Fruit fly (Drosophila melanogaster) whole organism, embryonic: ENCODE results near the gene Sps2.

Experiments
- Asciz ChIP-seq: fragments of 200-800 bp; sonication (Bioruptor generic); optimal IDR thresholded peaks from 2 replicates; lab custom pipeline; 2017; ENCODE audit warnings: missing biosample characterization, mild to moderate bottlenecking, missing genetic modification characterization, missing genetic modification reagents
- BtbVII ChIP-seq: fragments of 200-800 bp; sonication (Bioruptor generic); optimal IDR thresholded peaks from 3 replicates; lab custom pipeline; 2017; ENCODE audit warnings: missing biosample characterization, mild to moderate bottlenecking, missing genetic modification characterization
- CG10321 ChIP-seq: fragments of 200-800 bp; sonication (Bioruptor generic); IDR thresholded peaks from 2 replicates; pipeline ENCODE4 v1.3.6; 2022; ENCODE audit warnings: missing biosample characterization, missing genetic modification characterization
- CG10565 ChIP-seq: fragments of 200-800 bp; sonication (Bioruptor generic); optimal IDR thresholded peaks from 3 replicates; lab custom pipeline; 2016; ENCODE audit warnings: missing biosample characterization, mild to moderate bottlenecking, missing genetic modification characterization
- CG11398 ChIP-seq: fragments of 200-800 bp; sonication (Bioruptor generic); optimal IDR thresholded peaks from 2 replicates; lab custom pipeline; 2016; ENCODE audit warnings: missing biosample characterization, missing genetic modification characterization
- CG12391 ChIP-seq: fragments of 200-800 bp; sonication (Bioruptor generic); optimal IDR thresholded peaks from 3 replicates; lab custom pipeline; 2018; ENCODE audit warnings: missing biosample characterization, mild to moderate bottlenecking, missing genetic modification characterization, moderate library complexity
- CG12659 ChIP-seq: fragments of 200-800 bp; sonication (Bioruptor generic); optimal IDR thresholded peaks from 3 replicates; lab custom pipeline; 2017; ENCODE audit warnings: mild to moderate bottlenecking, missing biosample characterization, missing genetic modification reagents, missing genetic modification characterization
- CG15011 ChIP-seq: fragments of 200-800 bp; sonication (Bioruptor generic); optimal IDR thresholded peaks from 3 replicates; lab custom pipeline; 2018; ENCODE audit warnings: missing biosample characterization, mild to moderate bottlenecking, missing genetic modification characterization
- CG16813 ChIP-seq: fragments of 200-800 bp; sonication (Bioruptor generic); IDR thresholded peaks from 3 replicates; pipeline ENCODE4 v1.3.6; 2022; ENCODE audit warnings: missing biosample characterization, missing genetic modification characterization; ENCODE audit not compliant: partially characterized antibody
- CG18476 ChIP-seq: fragments of 200-800 bp; sonication (Bioruptor generic); optimal IDR thresholded peaks from 2 replicates; lab custom pipeline; 2016; ENCODE audit warnings: missing biosample characterization, mild to moderate bottlenecking, missing genetic modification characterization
- CG2875 ChIP-seq: fragments of 200-800 bp; sonication (Bioruptor generic); optimal IDR thresholded peaks from 2 replicates; lab custom pipeline; 2017; ENCODE audit warnings: missing biosample characterization, mild to moderate bottlenecking, missing genetic modification characterization, missing genetic modification reagents
- CG2889 ChIP-seq: fragments of 200-800 bp; sonication (Bioruptor generic); IDR thresholded peaks from 3 replicates; pipeline ENCODE4 v1.3.6; 2022; ENCODE audit warnings: missing biosample characterization, missing genetic modification characterization
- CG30020 ChIP-seq: fragments of 200-800 bp; optimal IDR thresholded peaks from 2 replicates; lab custom pipeline; 2019; ENCODE audit warnings: missing biosample characterization, mild to moderate bottlenecking, missing genetic modification characterization, moderate library complexity
- CG34224 ChIP-seq: fragments of 200-800 bp; sonication (Bioruptor generic); IDR thresholded peaks from 3 replicates; pipeline ENCODE4 v1.3.6; 2022; ENCODE audit warnings: missing biosample characterization, missing genetic modification characterization; ENCODE audit not compliant: partially characterized antibody
- CG34422 ChIP-seq: fragments of 200-800 bp; sonication (Bioruptor generic); IDR thresholded peaks from 3 replicates; pipeline ENCODE4 v1.3.6; 2022; ENCODE audit warnings: missing biosample characterization, missing genetic modification characterization
- CG4617 ChIP-seq: fragments of 200-800 bp; sonication (Bioruptor generic); optimal IDR thresholded peaks from 3 replicates; lab custom pipeline; 2016; ENCODE audit warnings: missing biosample characterization, missing genetic modification characterization, borderline replicate concordance
- CG5245 ChIP-seq: fragments of 200-800 bp; sonication (Bioruptor generic); optimal IDR thresholded peaks from 3 replicates; lab custom pipeline; 2016; ENCODE audit warnings: missing biosample characterization, missing genetic modification characterization
- CG9215 ChIP-seq: fragments of 200-800 bp; sonication (Bioruptor generic); IDR thresholded peaks from 2 replicates; pipeline ENCODE4 v1.3.6; 2022; ENCODE audit warnings: missing biosample characterization, missing genetic modification characterization
- CG9727 ChIP-seq: fragments of 200-800 bp; sonication (Bioruptor generic); optimal IDR thresholded peaks from 3 replicates; lab custom pipeline; 2017; ENCODE audit warnings: missing biosample characterization, mild to moderate bottlenecking, missing genetic modification characterization
- CoRest ChIP-seq: fragments of 200-800 bp; sonication (Bioruptor generic); optimal IDR thresholded peaks from 3 replicates; lab custom pipeline; 2018; ENCODE audit warnings: missing biosample characterization, mild to moderate bottlenecking, missing genetic modification characterization, moderate library complexity
- Doc3 ChIP-seq: fragments of 200-800 bp; sonication (Bioruptor generic); IDR thresholded peaks from 3 replicates; pipeline ENCODE4 v1.3.6; 2022; ENCODE audit warnings: missing biosample characterization, missing genetic modification characterization; ENCODE audit not compliant: partially characterized antibody
- E2f1 ChIP-seq: fragments of 200-800 bp; sonication (Bioruptor generic); IDR thresholded peaks from 2 replicates; pipeline ENCODE4 v1.3.6; 2022; ENCODE audit warnings: missing biosample characterization, missing genetic modification characterization
- ERR ChIP-seq: fragments of 200-800 bp; sonication (Bioruptor generic); optimal IDR thresholded peaks from 2 replicates; lab custom pipeline; 2016; ENCODE audit warnings: missing biosample characterization, missing genetic modification characterization
- HLH3B ChIP-seq: fragments of 200-800 bp; sonication (Bioruptor generic); IDR thresholded peaks from 2 replicates; pipeline ENCODE4 v1.3.6; 2022; ENCODE audit warnings: missing biosample characterization, missing genetic modification characterization
- HLH4C ChIP-seq: fragments of 200-800 bp; sonication (Bioruptor generic); IDR thresholded peaks from 3 replicates; pipeline ENCODE4 v1.3.6; 2022; ENCODE audit warnings: missing biosample characterization, missing genetic modification characterization; ENCODE audit not compliant: partially characterized antibody
- NFAT ChIP-seq: fragments of 200-800 bp; sonication (Bioruptor generic); IDR thresholded peaks from 2 replicates; pipeline ENCODE4 v1.3.6; 2022; ENCODE audit warnings: missing biosample characterization, missing genetic modification characterization
- Rx ChIP-seq: fragments of 200-800 bp; sonication (Bioruptor generic); IDR thresholded peaks from 2 replicates; pipeline ENCODE4 v1.3.6; 2022; ENCODE audit warnings: missing biosample characterization, missing genetic modification characterization
- Xbp1 ChIP-seq: fragments of 200-800 bp; sonication (Bioruptor generic); optimal IDR thresholded peaks from 3 replicates; lab custom pipeline; 2016; ENCODE audit warnings: missing biosample characterization, mild to moderate bottlenecking, missing genetic modification characterization
- crp ChIP-seq, 2 experiments: fragments of 200-800 bp; sonication (Bioruptor generic); optimal IDR thresholded peaks; 2 replicates in 1 of 2; 3 replicates in 1 of 2; lab custom pipeline; 2017; ENCODE audit warnings: missing biosample characterization in 2 of 2, missing genetic modification characterization in 2 of 2, mild to moderate bottlenecking in 1 of 2, moderate library complexity in 1 of 2
- dmrt99B ChIP-seq: fragments of 200-800 bp; sonication (Bioruptor generic); optimal IDR thresholded peaks from 2 replicates; lab custom pipeline; 2018; ENCODE audit warnings: missing biosample characterization, mild to moderate bottlenecking, missing genetic modification characterization, moderate library complexity
- fd3F ChIP-seq: fragments of 200-800 bp; sonication (Bioruptor generic); optimal IDR thresholded peaks from 2 replicates; lab custom pipeline; 2018; ENCODE audit warnings: missing biosample characterization, mild to moderate bottlenecking, missing genetic modification characterization, moderate library complexity
- gem ChIP-seq: fragments of 200-800 bp; sonication (Bioruptor generic); optimal IDR thresholded peaks from 2 replicates; lab custom pipeline; 2019; ENCODE audit warnings: missing biosample characterization, mild to moderate bottlenecking, missing genetic modification characterization, moderate library complexity
- gfzf ChIP-seq: fragments of 200-800 bp; sonication (Bioruptor generic); optimal IDR thresholded peaks from 2 replicates; lab custom pipeline; 2016; ENCODE audit warnings: missing biosample characterization, mild to moderate bottlenecking, missing genetic modification characterization, moderate library complexity
- hb ChIP-seq: fragments of 200-800 bp; sonication (Bioruptor generic); IDR thresholded peaks from 3 replicates; pipeline ENCODE4 v1.3.6; 2022; ENCODE audit warnings: missing biosample characterization, missing genetic modification characterization; ENCODE audit not compliant: partially characterized antibody
- her ChIP-seq: fragments of 200-800 bp; sonication (Bioruptor generic); optimal IDR thresholded peaks from 2 replicates; lab custom pipeline; 2016; ENCODE audit warnings: missing biosample characterization, missing genetic modification characterization
- klu ChIP-seq: fragments of 200-800 bp; sonication (Bioruptor generic); IDR thresholded peaks from 2 replicates; pipeline ENCODE4 v1.3.6; 2022; ENCODE audit warnings: missing biosample characterization, missing genetic modification characterization
- knrl ChIP-seq: fragments of 200-800 bp; sonication (Bioruptor generic); IDR thresholded peaks from 3 replicates; pipeline ENCODE4 v1.3.6; 2022; ENCODE audit warnings: missing biosample characterization, missing genetic modification characterization; ENCODE audit not compliant: partially characterized antibody
- lbe ChIP-seq: fragments of 200-800 bp; sonication (Bioruptor generic); optimal IDR thresholded peaks from 2 replicates; lab custom pipeline; 2016; ENCODE audit warnings: missing biosample characterization, mild to moderate bottlenecking, missing genetic modification characterization
- maf-S ChIP-seq: fragments of 200-800 bp; sonication (Bioruptor generic); optimal IDR thresholded peaks from 2 replicates; lab custom pipeline; 2016; ENCODE audit warnings: missing biosample characterization, missing genetic modification characterization
- pzg ChIP-seq: fragments of 200-800 bp; sonication (Bioruptor generic); optimal IDR thresholded peaks from 3 replicates; lab custom pipeline; 2018; ENCODE audit warnings: missing biosample characterization, mild to moderate bottlenecking, missing genetic modification characterization, moderate library complexity
- repo ChIP-seq: fragments of 200-800 bp; sonication (Bioruptor generic); optimal IDR thresholded peaks from 2 replicates; lab custom pipeline; 2016; ENCODE audit warnings: missing biosample characterization, missing genetic modification characterization
- rib ChIP-seq: fragments of 200-800 bp; sonication (Bioruptor generic); IDR thresholded peaks from 2 replicates; pipeline ENCODE4 v1.3.6; 2022; ENCODE audit warnings: missing biosample characterization, missing genetic modification characterization
- ro ChIP-seq: fragments of 200-800 bp; sonication (Bioruptor generic); IDR thresholded peaks from 2 replicates; pipeline ENCODE4 v1.3.6; 2022; ENCODE audit warnings: missing biosample characterization, missing genetic modification characterization
- sc ChIP-seq, 3 experiments: fragments of >200 bp in 2 of 3; fragments of 200-800 bp in 1 of 3; sonication (Bioruptor generic) in 1 of 3; optimal IDR thresholded peaks; 2 replicates in 2 of 3; 3 replicates in 1 of 3; lab custom pipeline; 2017; ENCODE audit warnings: mild to moderate bottlenecking in 1 of 3, missing biosample characterization in 1 of 3, missing genetic modification characterization in 1 of 3, missing genetic modification reagents in 1 of 3
- scrt ChIP-seq: fragments of 200-800 bp; sonication (Bioruptor generic); optimal IDR thresholded peaks from 2 replicates; lab custom pipeline; 2018; ENCODE audit warnings: missing biosample characterization, mild to moderate bottlenecking, missing genetic modification characterization, moderate library complexity
- sens ChIP-seq: fragments of 200-800 bp; sonication (Bioruptor generic); peaks from one replicate; lab custom pipeline; 2016; ENCODE audit warnings: missing biosample characterization, missing genetic modification characterization
- slp2 ChIP-seq: fragments of 200-800 bp; sonication (Bioruptor generic); optimal IDR thresholded peaks from 2 replicates; lab custom pipeline; 2016; ENCODE audit warnings: missing biosample characterization, missing genetic modification characterization
- trem ChIP-seq: fragments of 200-800 bp; optimal IDR thresholded peaks from 3 replicates; lab custom pipeline; 2019; ENCODE audit warnings: missing biosample characterization, mild to moderate bottlenecking, missing genetic modification characterization, moderate library complexity
- wdn ChIP-seq: fragments of 200-800 bp; sonication (Bioruptor generic); IDR thresholded peaks from 2 replicates; pipeline ENCODE4 v1.3.6; 2022; ENCODE audit warnings: missing biosample characterization, missing genetic modification characterization

The Sps2 gene

dm6 chr2L:10321036-10321583 is 21.3 kb upstream of the Sps2 start:
- TF ChIP-seq Doc3: peak; percentile 72; the same call in 2 of the 3 replicates
- TF ChIP-seq gfzf (GFP tag; lab: Kevin White, UChicago): peak; percentile 5
- no peak for TF ChIP-seq CG2889
- TF ChIP-seq sens (GFP tag; lab: Kevin White, UChicago): peak; percentile 57
- TF ChIP-seq crp (GFP tag; optimal IDR thresholded peaks at IDR 0.05; lab: Kevin White, UChicago): no peak
- no peak for TF ChIP-seq E2f1 (GFP tag; lab: Robert Waterston, UW)
- no peak for TF ChIP-seq Asciz (GFP tag; lab: Kevin White, UChicago)
- TF ChIP-seq knrl (GFP tag; lab: Robert Waterston, UW): peak; percentile 86; the same call in 2 of the 3 replicates
- peak; percentile 26 for TF ChIP-seq CG12659
- no peak for TF ChIP-seq Rx (GFP tag; lab: Robert Waterston, UW)
- TF ChIP-seq HLH4C (GFP tag; lab: Robert Waterston, UW): peak; percentile 63; the same call in 2 of the 3 replicates
- no peak for TF ChIP-seq repo (GFP tag; lab: Kevin White, UChicago)
- no peak for TF ChIP-seq CG11398
- TF ChIP-seq BtbVII: no peak
- no peak for TF ChIP-seq gem (tag; lab: Kevin White, UChicago)
- peak; percentile 68; the same call in 1 of the 3 replicates for TF ChIP-seq hb
- TF ChIP-seq CG34224 (GFP tag; lab: Robert Waterston, UW): no peak
- peak; percentile 17 for TF ChIP-seq CG9727 (GFP tag; lab: Kevin White, UChicago)
- TF ChIP-seq ro (GFP tag; lab: Robert Waterston, UW): no peak
- TF ChIP-seq her (GFP tag; lab: Kevin White, UChicago): no peak
- no peak for TF ChIP-seq CG9215 (GFP tag; lab: Robert Waterston, UW)
- no peak for TF ChIP-seq maf-S (GFP tag; lab: Kevin White, UChicago)
- TF ChIP-seq HLH3B (GFP tag; lab: Robert Waterston, UW): no peak
- TF ChIP-seq CG12391 (tag; lab: Kevin White, UChicago): no peak
- no peak for TF ChIP-seq CG30020 (tag; lab: Kevin White, UChicago)
- TF ChIP-seq dmrt99B (tag; lab: Kevin White, UChicago): no peak
- no peak for TF ChIP-seq CG34422 (GFP tag; lab: Robert Waterston, UW)
- TF ChIP-seq CG5245 (GFP tag; lab: Kevin White, UChicago): no peak
- no peak for TF ChIP-seq lbe (GFP tag; lab: Kevin White, UChicago)
- TF ChIP-seq NFAT: no peak
- no peak for TF ChIP-seq wdn (GFP tag; lab: Robert Waterston, UW)
- no peak for TF ChIP-seq CG18476
- no peak for TF ChIP-seq CG4617 (GFP tag; lab: Kevin White, UChicago)
- no peak for TF ChIP-seq rib (GFP tag; lab: Robert Waterston, UW)
- peak; percentile 10 for TF ChIP-seq slp2 (GFP tag; lab: Kevin White, UChicago)
- no peak for TF ChIP-seq ERR (GFP tag; lab: Kevin White, UChicago)
- TF ChIP-seq CG16813 (GFP tag; lab: Robert Waterston, UW): no peak
- no peak for TF ChIP-seq Xbp1 (GFP tag; lab: Kevin White, UChicago)
- no peak for TF ChIP-seq CoRest
- no peak for TF ChIP-seq fd3F
- no peak for TF ChIP-seq sc (optimal IDR thresholded peaks at IDR 0.05; lab: Kevin White, UChicago)
- TF ChIP-seq sc (GFP tag; optimal IDR thresholded peaks at IDR 0.05; lab: Kevin White, UChicago): no peak
- TF ChIP-seq scrt (GFP tag; lab: Kevin White, UChicago): no peak
- TF ChIP-seq CG10321 (GFP tag; lab: Robert Waterston, UW): no peak
- TF ChIP-seq pzg (GFP tag; lab: Kevin White, UChicago): no peak
- no peak for TF ChIP-seq CG15011 (GFP tag; lab: Kevin White, UChicago)
- no peak for TF ChIP-seq trem (tag; lab: Kevin White, UChicago)
- no peak for TF ChIP-seq CG2875 (GFP tag; lab: Kevin White, UChicago)
- no peak for TF ChIP-seq klu
- TF ChIP-seq CG10565: no peak
